Worm (Caenorhabditis elegans) whole organism, mixed stage, embryonic: ENCODE measurements around the gene swsn-1.

Experiments
- ceh-43 ChIP-seq: fragments of 200-800 bp; sonication (Bioruptor generic); optimal IDR thresholded peaks from 2 replicates; lab custom pipeline; 2018; ENCODE audit warnings: mild to moderate bottlenecking, missing genetic modification characterization, moderate library complexity, missing compliant biosample characterization
- lsy-2 ChIP-seq: fragments of 150-350 bp; optimal IDR thresholded peaks from 2 replicates; lab custom pipeline; 2014; ENCODE audit warnings: missing biosample characterization, missing genetic modification characterization
- nhr-76 ChIP-seq: sonication (generic microtip); optimal IDR thresholded peaks from 2 replicates; lab custom pipeline; 2017; ENCODE audit warnings: missing biosample characterization, missing genetic modification characterization
- sem-2 ChIP-seq: fragments of 200-800 bp; sonication (Bioruptor generic); optimal IDR thresholded peaks from 2 replicates; lab custom pipeline; 2018; ENCODE audit warnings: mild to moderate bottlenecking, missing genetic modification characterization, missing compliant biosample characterization

DNA sequence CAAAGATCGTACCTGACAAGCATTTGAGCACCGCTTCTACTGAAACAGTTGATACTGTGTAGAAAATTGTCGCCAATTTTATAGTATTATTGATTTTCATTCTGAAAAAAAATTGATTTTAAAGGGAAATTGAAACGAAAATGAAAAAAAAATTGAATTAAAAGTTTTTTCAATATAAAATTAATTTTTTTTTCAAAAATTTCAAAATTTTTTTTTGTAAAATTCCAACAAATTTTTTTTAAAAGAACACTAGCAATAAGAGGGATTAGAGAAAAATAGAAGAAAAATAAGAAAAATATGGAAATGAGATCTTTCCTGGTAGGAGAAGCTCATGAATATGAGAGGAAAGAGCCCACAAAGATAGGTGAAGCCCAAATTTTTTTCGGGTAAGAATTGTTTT lies 34.1 kb downstream of the swsn-1 start, which contains the start of gene Y113G7B.11:
- TF ChIP-seq sem-2 (GFP tag; lab: Kevin White, UChicago) (no peak), nhr-76 (no peak), ceh-43 (GFP tag; lab: Kevin White, UChicago) (no peak), lsy-2 (tag; lab: Kevin White, UChicago) (no peak)
